Fruit fly (Drosophila melanogaster): ENCODE data around the gene Eip75B.

Eip75B gene

dm6 chr3L:17949507-17950027 is 114.9 kb downstream of the Eip75B start:
- no peak for TF ChIP-seq CG7101 (tag; optimal IDR thresholded peaks at IDR 0.05)
- no peak for TF ChIP-seq pad (GFP tag; optimal IDR thresholded peaks at IDR 0.05)
- TF ChIP-seq cnc (optimal IDR thresholded peaks at IDR 0.05), result no peak
- TF ChIP-seq CG33017 (tag; optimal IDR thresholded peaks at IDR 0.05), result peak; percentile 17
- TF ChIP-seq CG7045 (GFP tag; optimal IDR thresholded peaks at IDR 0.05), result no peak
- no peak for TF ChIP-seq cic (GFP tag; optimal IDR thresholded peaks at IDR 0.05)
- no peak for TF ChIP-seq tj (GFP tag; optimal IDR thresholded peaks at IDR 0.05)
- TF ChIP-seq toe (GFP tag; optimal IDR thresholded peaks at IDR 0.05), result no peak
- peak; percentile 89 for TF ChIP-seq kay (GFP tag; ENCODE audit: borderline replicate concordance)
- no peak for TF ChIP-seq Hr96 (GFP tag; optimal IDR thresholded peaks at IDR 0.05)
- TF ChIP-seq CG5204 (GFP tag; optimal IDR thresholded peaks at IDR 0.05), result no peak
- TF ChIP-seq CG12768 (GFP tag; optimal IDR thresholded peaks at IDR 0.05), result peak; percentile 78
- TF ChIP-seq CG11617 (GFP tag; optimal IDR thresholded peaks at IDR 0.05), result no peak
- TF ChIP-seq CG1620 (GFP tag; optimal IDR thresholded peaks at IDR 0.05), result no peak
- no peak for TF ChIP-seq ovo (GFP tag; optimal IDR thresholded peaks at IDR 0.05)
- no peak for TF ChIP-seq Clk (GFP tag; optimal IDR thresholded peaks at IDR 0.05)
- TF ChIP-seq CG14711 (tag; optimal IDR thresholded peaks at IDR 0.05), result no peak
- no peak for TF ChIP-seq Mnt (GFP tag; optimal IDR thresholded peaks at IDR 0.05)

dm6 chr3L:17948643-17949506 is 115.6 kb downstream of the Eip75B start:
- peak; percentile 56 for TF ChIP-seq cic (GFP tag; optimal IDR thresholded peaks at IDR 0.05)
- no peak for TF ChIP-seq cnc (optimal IDR thresholded peaks at IDR 0.05)
- no peak for TF ChIP-seq CG11617 (GFP tag; optimal IDR thresholded peaks at IDR 0.05)
- TF ChIP-seq tj (GFP tag; optimal IDR thresholded peaks at IDR 0.05), result peak; percentile 59
- no peak for TF ChIP-seq ovo (GFP tag; optimal IDR thresholded peaks at IDR 0.05)
- TF ChIP-seq bab1 (GFP tag; optimal IDR thresholded peaks at IDR 0.05), result no peak
- peak; percentile 8 for TF ChIP-seq Mnt (GFP tag; optimal IDR thresholded peaks at IDR 0.05)
- no peak for TF ChIP-seq toe (GFP tag; optimal IDR thresholded peaks at IDR 0.05)

- TF ChIP-seq Mnt (GFP tag; optimal IDR thresholded peaks at IDR 0.05) (no peak), kay (GFP tag; ENCODE audit: borderline replicate concordance) (no peak), ovo (GFP tag; optimal IDR thresholded peaks at IDR 0.05) (no peak), Hr96 (GFP tag; optimal IDR thresholded peaks at IDR 0.05) (no peak), cic (GFP tag; optimal IDR thresholded peaks at IDR 0.05) (no peak), bab1 (GFP tag; optimal IDR thresholded peaks at IDR 0.05) (no peak), Clk (GFP tag; optimal IDR thresholded peaks at IDR 0.05) (no peak), CG7101 (tag; optimal IDR thresholded peaks at IDR 0.05) (no peak), toe (GFP tag; optimal IDR thresholded peaks at IDR 0.05) (no peak), CG33017 (tag; optimal IDR thresholded peaks at IDR 0.05) (no peak), CG5204 (GFP tag; optimal IDR thresholded peaks at IDR 0.05) (no peak)
Measured at dm6 chr3L:17948195-17948594, 116.3 kb downstream of the Eip75B start.

dm6 chr3L:17947296-17947713 is 117.2 kb downstream of the Eip75B start:
- TF ChIP-seq ovo (GFP tag; optimal IDR thresholded peaks at IDR 0.05) (peak; percentile 70), pad (GFP tag; optimal IDR thresholded peaks at IDR 0.05) (peak; percentile 49), bab1 (GFP tag; optimal IDR thresholded peaks at IDR 0.05) (no peak), CG7045 (GFP tag; optimal IDR thresholded peaks at IDR 0.05) (peak; percentile 40), CG5204 (GFP tag; optimal IDR thresholded peaks at IDR 0.05) (no peak), CG12768 (GFP tag; optimal IDR thresholded peaks at IDR 0.05) (peak; percentile 81), toe (GFP tag; optimal IDR thresholded peaks at IDR 0.05) (no peak), Hr96 (GFP tag; optimal IDR thresholded peaks at IDR 0.05) (peak; percentile 13), tj (GFP tag; optimal IDR thresholded peaks at IDR 0.05) (peak; percentile 39), CG7101 (tag; optimal IDR thresholded peaks at IDR 0.05) (peak; percentile 39), cic (GFP tag; optimal IDR thresholded peaks at IDR 0.05) (peak; percentile 99), CG1620 (GFP tag; optimal IDR thresholded peaks at IDR 0.05) (no peak), CG33017 (tag; optimal IDR thresholded peaks at IDR 0.05) (peak; percentile 20), CG11617 (GFP tag; optimal IDR thresholded peaks at IDR 0.05) (peak; percentile 50), cnc (optimal IDR thresholded peaks at IDR 0.05) (no peak), kay (GFP tag; ENCODE audit: borderline replicate concordance) (peak; percentile 99), Mnt (GFP tag; optimal IDR thresholded peaks at IDR 0.05) (peak; percentile 74), Crg-1 (GFP tag; optimal IDR thresholded peaks at IDR 0.05) (no peak), Clk (GFP tag; optimal IDR thresholded peaks at IDR 0.05) (peak; percentile 26), CG14711 (tag; optimal IDR thresholded peaks at IDR 0.05) (no peak)

dm6 chr3L:17946376-17946775 is 118.1 kb downstream of the Eip75B start:
- TF ChIP-seq CG14711 (tag; optimal IDR thresholded peaks at IDR 0.05), result no peak
- TF ChIP-seq CG7045 (GFP tag; optimal IDR thresholded peaks at IDR 0.05), result no peak
- TF ChIP-seq kay (GFP tag; ENCODE audit: borderline replicate concordance), result no peak
- TF ChIP-seq cic (GFP tag; optimal IDR thresholded peaks at IDR 0.05), result no peak
- no peak for TF ChIP-seq CG5204 (GFP tag; optimal IDR thresholded peaks at IDR 0.05)
- no peak for TF ChIP-seq bab1 (GFP tag; optimal IDR thresholded peaks at IDR 0.05)
- no peak for TF ChIP-seq cnc (optimal IDR thresholded peaks at IDR 0.05)
- TF ChIP-seq CG12768 (GFP tag; optimal IDR thresholded peaks at IDR 0.05), result no peak
- TF ChIP-seq Mnt (GFP tag; optimal IDR thresholded peaks at IDR 0.05), result no peak
- no peak for TF ChIP-seq toe (GFP tag; optimal IDR thresholded peaks at IDR 0.05)
- no peak for TF ChIP-seq CG11617 (GFP tag; optimal IDR thresholded peaks at IDR 0.05)
- TF ChIP-seq tj (GFP tag; optimal IDR thresholded peaks at IDR 0.05), result no peak
- no peak for TF ChIP-seq CG7101 (tag; optimal IDR thresholded peaks at IDR 0.05)
- no peak for TF ChIP-seq pad (GFP tag; optimal IDR thresholded peaks at IDR 0.05)
- no peak for TF ChIP-seq Hr96 (GFP tag; optimal IDR thresholded peaks at IDR 0.05)
- TF ChIP-seq CG1620 (GFP tag; optimal IDR thresholded peaks at IDR 0.05), result no peak
- no peak for TF ChIP-seq Clk (GFP tag; optimal IDR thresholded peaks at IDR 0.05)

Data from whole organism, adult.